Worm (Caenorhabditis elegans): ENCODE data around the gene srd-11.

DNA sequence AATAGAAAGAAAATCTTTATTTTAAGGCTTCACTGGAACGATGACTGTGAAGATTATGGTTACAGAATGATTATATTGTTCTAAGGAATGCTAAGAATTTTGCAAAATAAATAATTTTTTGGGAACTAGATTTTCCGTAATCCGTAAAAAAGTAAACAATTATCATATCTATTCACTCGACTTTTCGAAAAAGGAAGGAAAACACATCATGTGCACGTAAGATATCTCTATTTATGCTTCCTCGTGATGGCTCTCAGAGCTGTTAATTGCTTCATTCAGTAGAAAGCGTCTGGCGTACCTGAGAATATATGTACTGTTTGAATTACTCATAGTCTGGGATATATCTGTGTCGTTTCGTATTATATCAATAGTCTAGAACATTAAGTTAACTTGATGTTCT lies at the start of gene srd-11:
- TF ChIP-seq ceh-13 (GFP tag; optimal IDR thresholded peaks at IDR 0.05) (no peak), ets-7 (tag; optimal IDR thresholded peaks at IDR 0.05) (no peak), pes-1 (GFP tag; IDR thresholded peaks at IDR 0.05) (no peak), B0310.2 (tag; optimal IDR thresholded peaks at IDR 0.05) (no peak), hmg-4 (GFP tag; optimal IDR thresholded peaks at IDR 0.05) (no peak), hnd-1 (tag; optimal IDR thresholded peaks at IDR 0.05) (no peak), sea-1 (GFP tag; conservative IDR thresholded peaks at IDR 0.05) (no peak), tbx-37 (GFP tag; conservative IDR thresholded peaks at IDR 0.05) (no peak), tbx-11 (GFP tag; IDR thresholded peaks at IDR 0.05) (no peak), scrt-1 (GFP tag; IDR thresholded peaks at IDR 0.05) (no peak), flt-1 (GFP tag; IDR thresholded peaks at IDR 0.05) (no peak), F13C5.2 (tag; optimal IDR thresholded peaks at IDR 0.05) (no peak)

Measured in whole organism, early embryonic.